Worm (Caenorhabditis elegans): ENCODE measurements around the gene C01G5.3.

The C01G5.3 gene

DNA sequence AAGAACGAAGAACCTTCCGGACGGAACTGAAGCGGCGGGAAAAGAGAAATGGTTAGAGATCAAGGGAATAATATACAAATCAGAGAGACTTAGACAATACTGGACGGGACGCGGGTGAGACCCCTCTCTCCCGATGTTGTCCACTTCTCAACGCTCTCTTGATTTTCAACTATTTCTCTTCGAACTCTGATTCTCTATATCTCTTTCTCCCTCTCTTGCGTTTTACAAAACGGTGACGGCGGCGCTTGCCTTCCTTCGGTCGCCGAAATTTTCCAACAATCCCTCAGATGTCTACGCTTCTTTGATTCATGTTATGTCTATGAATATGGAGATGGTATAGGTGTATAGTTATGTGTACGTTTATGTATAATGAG lies 40.7 kb downstream of the C01G5.3 start (continued):
- TF ChIP-seq fkh-2 (tag; optimal IDR thresholded peaks at IDR 0.05) (no peak), eor-1 (tag; optimal IDR thresholded peaks at IDR 0.05) (no peak), ZK546.5 (tag; optimal IDR thresholded peaks at IDR 0.05) (no peak), ceh-9 (tag; optimal IDR thresholded peaks at IDR 0.05) (no peak), nfya-1 (tag; optimal IDR thresholded peaks at IDR 0.05; ENCODE audit: insufficient read depth) (peak; percentile 59), lin-39 (tag; optimal IDR thresholded peaks at IDR 0.05) (no peak), unc-62 (GFP tag; optimal IDR thresholded peaks at IDR 0.05) (no peak), elt-1 (tag; optimal IDR thresholded peaks at IDR 0.05) (no peak), nhr-23 (tag; optimal IDR thresholded peaks at IDR 0.05) (peak; percentile 76), sea-2 (GFP tag; optimal IDR thresholded peaks at IDR 0.05) (no peak), tbx-2 (tag; optimal IDR thresholded peaks at IDR 0.05) (no peak), egl-27 (tag; optimal IDR thresholded peaks at IDR 0.05) (no peak), pqm-1 (tag; optimal IDR thresholded peaks at IDR 0.05) (peak; percentile 50), mdl-1 (tag; optimal IDR thresholded peaks at IDR 0.05) (no peak), egl-5 (tag; optimal IDR thresholded peaks at IDR 0.05) (no peak), nhr-77 (tag; optimal IDR thresholded peaks at IDR 0.05) (no peak)

DNA sequence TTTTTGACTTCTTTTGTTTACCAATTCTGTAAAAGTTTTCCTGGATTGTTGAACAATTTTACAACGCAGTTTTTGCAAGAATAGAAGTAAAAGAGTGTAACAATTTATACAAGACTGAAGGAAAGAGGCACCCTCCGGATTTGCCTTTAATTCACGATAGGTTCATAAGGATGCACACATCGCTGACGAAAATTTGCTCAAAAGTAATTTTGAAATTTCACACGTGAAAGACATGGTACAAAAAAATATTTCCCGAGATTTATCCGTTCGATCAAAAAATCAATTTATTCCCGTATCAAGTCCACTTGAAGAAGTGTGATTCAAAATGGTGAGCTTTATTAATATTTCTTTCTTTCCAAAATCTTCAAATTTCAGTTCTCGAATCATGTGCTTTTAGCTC lies 41.9 kb downstream of the C01G5.3 start, which contains the start of gene C43G2.3:
Gene C43G2.3, plus strand, starts transcription at position 301 of the 400 bp plus-strand sequence.
- TF ChIP-seq nfya-1 (tag; optimal IDR thresholded peaks at IDR 0.05; ENCODE audit: insufficient read depth) (no peak), hmg-11 (tag; optimal IDR thresholded peaks at IDR 0.05) (no peak), lin-15B (tag; optimal IDR thresholded peaks at IDR 0.05) (no peak), lin-39 (tag; optimal IDR thresholded peaks at IDR 0.05) (no peak), unc-39 (tag; optimal IDR thresholded peaks at IDR 0.05) (no peak), mdl-1 (tag; optimal IDR thresholded peaks at IDR 0.05) (no peak), nhr-23 (tag; optimal IDR thresholded peaks at IDR 0.05) (no peak), eor-1 (tag; optimal IDR thresholded peaks at IDR 0.05) (no peak)

DNA sequence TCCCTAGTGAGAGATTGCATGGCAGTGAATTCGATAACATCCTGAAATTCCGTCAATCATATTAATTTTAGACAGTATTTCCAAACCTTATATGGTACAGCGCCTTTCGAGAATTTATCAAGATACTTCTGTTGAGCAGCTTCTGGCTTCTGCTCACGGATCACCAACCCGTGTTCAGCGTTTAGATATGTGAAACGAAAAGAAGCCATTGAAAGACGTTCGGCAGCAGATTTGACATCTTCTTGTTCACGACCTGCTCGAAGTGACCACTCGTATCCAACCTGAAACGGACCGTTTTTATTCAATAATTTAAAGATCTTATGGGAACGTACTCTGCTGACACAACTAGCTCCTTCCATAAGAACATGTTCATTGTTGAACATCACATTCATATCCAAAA lies 45.6 kb downstream of the C01G5.3 start:
- TF ChIP-seq R02D3.7 (tag; optimal IDR thresholded peaks at IDR 0.05) (no peak), nhr-23 (tag; optimal IDR thresholded peaks at IDR 0.05) (no peak), fkh-10 (GFP tag; optimal IDR thresholded peaks at IDR 0.05) (no peak), nhr-11 (tag; optimal IDR thresholded peaks at IDR 0.05) (no peak), nhr-76 (tag; optimal IDR thresholded peaks at IDR 0.05) (no peak), ceh-9 (tag; optimal IDR thresholded peaks at IDR 0.05) (no peak), nhr-12 (tag; optimal IDR thresholded peaks at IDR 0.05) (no peak), ceh-16 (tag; optimal IDR thresholded peaks at IDR 0.05) (no peak), egl-27 (tag; optimal IDR thresholded peaks at IDR 0.05) (no peak), elt-3 (tag; optimal IDR thresholded peaks at IDR 0.05) (no peak), mml-1 (tag; optimal IDR thresholded peaks at IDR 0.05) (no peak), nhr-237 (tag; optimal IDR thresholded peaks at IDR 0.05) (no peak), lin-39 (tag; optimal IDR thresholded peaks at IDR 0.05) (no peak), nhr-67 (tag; optimal IDR thresholded peaks at IDR 0.05) (no peak), fos-1 (tag; optimal IDR thresholded peaks at IDR 0.05) (no peak), nhr-28 (tag; optimal IDR thresholded peaks at IDR 0.05) (no peak)

DNA sequence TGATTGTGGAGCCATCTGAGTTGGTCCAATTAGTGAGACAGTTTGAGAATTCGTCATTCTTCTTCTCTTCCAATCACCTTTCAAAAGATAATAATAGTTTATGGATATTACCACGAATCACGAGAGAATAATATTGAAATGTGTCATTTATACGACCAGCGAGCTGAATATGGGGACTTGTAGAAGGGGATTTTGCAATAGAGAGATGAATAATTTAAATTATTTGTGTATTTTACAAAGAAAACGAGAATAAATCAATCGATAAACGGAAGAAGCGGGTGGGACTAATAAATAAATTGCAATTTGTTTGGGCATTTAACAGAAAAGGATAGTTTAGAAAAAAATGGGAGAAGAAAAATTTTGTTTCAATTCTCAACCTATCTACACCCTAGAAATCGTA lies 46.6 kb downstream of the C01G5.3 start, which contains the start of gene odr-8:
Gene odr-8, minus strand, starts transcription at position 101 of the 400 bp plus-strand sequence.
- no peak for TF ChIP-seq nhr-11 (tag; optimal IDR thresholded peaks at IDR 0.05)
- TF ChIP-seq fos-1 (tag; optimal IDR thresholded peaks at IDR 0.05): no peak
- no peak for TF ChIP-seq egl-5 (tag; optimal IDR thresholded peaks at IDR 0.05)
- no peak for TF ChIP-seq pqm-1 (tag; optimal IDR thresholded peaks at IDR 0.05)
- no peak for TF ChIP-seq nhr-77 (tag; optimal IDR thresholded peaks at IDR 0.05)
- no peak for TF ChIP-seq nhr-23 (tag; optimal IDR thresholded peaks at IDR 0.05)
- no peak for TF ChIP-seq nhr-25 (tag; optimal IDR thresholded peaks at IDR 0.05)
- TF ChIP-seq hmg-11 (tag; optimal IDR thresholded peaks at IDR 0.05): no peak
- no peak for TF ChIP-seq ceh-9 (tag; optimal IDR thresholded peaks at IDR 0.05)
- TF ChIP-seq lin-39 (tag; optimal IDR thresholded peaks at IDR 0.05): no peak
- no peak for TF ChIP-seq unc-62 (GFP tag; optimal IDR thresholded peaks at IDR 0.05)
- TF ChIP-seq elt-1 (tag; optimal IDR thresholded peaks at IDR 0.05): no peak
- no peak for TF ChIP-seq egl-27 (tag; optimal IDR thresholded peaks at IDR 0.05)

DNA sequence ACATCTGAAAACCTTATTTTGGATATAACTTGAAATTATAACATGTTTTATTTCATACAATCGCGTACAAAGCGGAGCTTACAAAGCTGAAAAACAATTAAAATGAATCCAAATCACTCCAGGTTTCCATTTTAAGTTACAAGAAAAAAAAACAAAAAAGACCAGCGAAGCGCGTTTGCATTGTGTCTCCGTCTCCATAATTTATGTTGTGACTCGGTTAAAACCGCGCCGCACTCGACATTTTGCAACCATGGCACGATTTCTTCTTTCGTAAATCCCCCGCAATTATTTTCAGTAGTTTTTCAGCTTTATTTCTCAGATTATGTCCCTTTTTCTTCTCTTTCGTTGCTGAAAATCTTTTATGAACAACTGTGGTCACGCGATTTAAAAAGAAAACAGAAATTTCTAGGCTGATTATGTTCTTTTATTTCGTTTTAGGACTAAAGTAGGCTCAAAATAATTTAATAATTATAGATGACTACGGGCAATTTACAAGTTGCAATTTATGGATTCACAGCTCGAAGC lies 49.5 kb downstream of the C01G5.3 start, which contains the start of the genes F38A5.2 and dnj-11:
Gene F38A5.2, minus strand, starts transcription at position 4 of the 525 bp plus-strand sequence.
Gene dnj-11, plus strand, starts transcription at position 475 of the 525 bp plus-strand sequence.
- TF ChIP-seq snpc-4 (tag; optimal IDR thresholded peaks at IDR 0.05) (peak; percentile 82), nhr-237 (tag; optimal IDR thresholded peaks at IDR 0.05) (no peak), R02D3.7 (tag; optimal IDR thresholded peaks at IDR 0.05) (peak; percentile 68), sea-2 (GFP tag; optimal IDR thresholded peaks at IDR 0.05) (no peak), egl-27 (tag; optimal IDR thresholded peaks at IDR 0.05) (no peak), fkh-10 (GFP tag; optimal IDR thresholded peaks at IDR 0.05) (peak; percentile 44), nfya-1 (tag; optimal IDR thresholded peaks at IDR 0.05; ENCODE audit: insufficient read depth) (peak; percentile 86), hmg-11 (tag; optimal IDR thresholded peaks at IDR 0.05) (peak; percentile 76), unc-62 (GFP tag; optimal IDR thresholded peaks at IDR 0.05) (no peak), jun-1 (tag; optimal IDR thresholded peaks at IDR 0.05) (peak; percentile 34), aly-2 (tag; optimal IDR thresholded peaks at IDR 0.05) (no peak), ZK546.5 (tag; optimal IDR thresholded peaks at IDR 0.05) (no peak), nhr-25 (tag; optimal IDR thresholded peaks at IDR 0.05) (peak; percentile 89), elt-1 (tag; optimal IDR thresholded peaks at IDR 0.05) (no peak), ceh-16 (tag; optimal IDR thresholded peaks at IDR 0.05) (no peak), elt-2 (tag; optimal IDR thresholded peaks at IDR 0.05) (peak; percentile 28), fos-1 (tag; optimal IDR thresholded peaks at IDR 0.05) (no peak), nhr-67 (tag; optimal IDR thresholded peaks at IDR 0.05) (no peak), ceh-28 (tag; optimal IDR thresholded peaks at IDR 0.05) (peak; percentile 18), ceh-82 (tag; optimal IDR thresholded peaks at IDR 0.05) (no peak), elt-3 (tag; optimal IDR thresholded peaks at IDR 0.05) (no peak), ztf-4 (tag; optimal IDR thresholded peaks at IDR 0.05) (no peak), daf-12 (tag; optimal IDR thresholded peaks at IDR 0.05) (no peak), pha-4 (tag; optimal IDR thresholded peaks at IDR 0.05) (peak; percentile 97), unc-39 (tag; optimal IDR thresholded peaks at IDR 0.05) (no peak), lin-39 (tag; optimal IDR thresholded peaks at IDR 0.05) (peak; percentile 64)

Measured in whole organism, L3 larva.